Worm (Caenorhabditis elegans) whole organism, L3 larva: Measurements from ENCODE around the gene osm-8.

ENCODE experiments used
- R02D3.7 ChIP-seq: fragments of 150-350 bp; optimal IDR thresholded peaks from 2 replicates; lab custom pipeline; 2014; ENCODE audit warnings: missing biosample characterization, missing genetic modification characterization
- ZK546.5 ChIP-seq: sonication (generic microtip); optimal IDR thresholded peaks from 2 replicates; lab custom pipeline; 2017; ENCODE audit warnings: missing biosample characterization, missing genetic modification characterization
- aly-2 ChIP-seq: fragments of 150-350 bp; optimal IDR thresholded peaks from 2 replicates; lab custom pipeline; 2014; ENCODE audit warnings: missing biosample characterization, missing genetic modification characterization
- ama-1 ChIP-seq: fragments of 150-350 bp; optimal IDR thresholded peaks from 2 replicates; lab custom pipeline; 2018
- ceh-16 ChIP-seq: sonication (generic microtip); optimal IDR thresholded peaks from 2 replicates; lab custom pipeline; 2017; ENCODE audit warnings: missing biosample characterization, missing genetic modification characterization
- ceh-28 ChIP-seq: fragments of 150-350 bp; optimal IDR thresholded peaks from 2 replicates; lab custom pipeline; 2014; ENCODE audit warnings: missing biosample characterization, missing genetic modification reagents, missing genetic modification characterization
- ceh-82 ChIP-seq: fragments of 150-350 bp; optimal IDR thresholded peaks from 2 replicates; lab custom pipeline; 2014; ENCODE audit warnings: missing biosample characterization, missing genetic modification characterization
- ceh-9 ChIP-seq: sonication (generic microtip); optimal IDR thresholded peaks from 2 replicates; lab custom pipeline; 2018; ENCODE audit warnings: missing biosample characterization, missing genetic modification characterization
- daf-12 ChIP-seq: fragments of 150-350 bp; optimal IDR thresholded peaks from 2 replicates; lab custom pipeline; 2014; ENCODE audit warnings: missing biosample characterization, missing genetic modification reagents, missing genetic modification characterization
- egl-27 ChIP-seq: sonication (generic microtip); optimal IDR thresholded peaks from 4 replicates; lab custom pipeline; 2017; ENCODE audit warnings: missing biosample characterization, missing genetic modification reagents, missing genetic modification characterization
- egl-5 ChIP-seq: fragments of 150-350 bp; optimal IDR thresholded peaks from 2 replicates; lab custom pipeline; 2017; ENCODE audit warnings: missing biosample characterization, missing genetic modification reagents, missing genetic modification characterization, inconsistent platforms
- elt-1 ChIP-seq: fragments of 150-350 bp; optimal IDR thresholded peaks from 2 replicates; lab custom pipeline; 2014; ENCODE audit warnings: missing biosample characterization, missing genetic modification characterization
- elt-2 ChIP-seq: sonication (generic microtip); optimal IDR thresholded peaks from 2 replicates; lab custom pipeline; 2016; ENCODE audit warnings: missing genetic modification reagents, mild to moderate bottlenecking, missing genetic modification characterization, missing compliant biosample characterization
- elt-3 ChIP-seq, 3 experiments: fragments of 150-350 bp in 1 of 3; sonication (generic microtip) in 2 of 3; optimal IDR thresholded peaks; 2 replicates in 2 of 3; 4 replicates in 1 of 3; lab custom pipeline; 2014 to 2017; ENCODE audit warnings: missing biosample characterization in 3 of 3, missing genetic modification characterization in 3 of 3
- eor-1 ChIP-seq, 2 experiments: fragments of 150-350 bp; optimal IDR thresholded peaks; 2 replicates each; lab custom pipeline; 2014 to 2018; ENCODE audit warnings: missing biosample characterization in 2 of 2, missing genetic modification characterization in 2 of 2
- fkh-2 ChIP-seq: fragments of 150-350 bp; optimal IDR thresholded peaks from 2 replicates; lab custom pipeline; 2014; ENCODE audit warnings: missing biosample characterization, missing genetic modification reagents, missing genetic modification characterization
- fos-1 ChIP-seq: fragments of 150-350 bp; optimal IDR thresholded peaks from 2 replicates; lab custom pipeline; 2014; ENCODE audit warnings: missing biosample characterization, missing genetic modification characterization
- hmg-11 ChIP-seq: sonication (generic microtip); optimal IDR thresholded peaks from 2 replicates; lab custom pipeline; 2016; ENCODE audit warnings: missing genetic modification characterization, missing compliant biosample characterization
- jun-1 ChIP-seq: fragments of 150-350 bp; optimal IDR thresholded peaks from 2 replicates; lab custom pipeline; 2014; ENCODE audit warnings: missing biosample characterization, missing genetic modification reagents, missing genetic modification characterization
- lin-15B ChIP-seq: fragments of 150-350 bp; optimal IDR thresholded peaks from 2 replicates; lab custom pipeline; 2014; ENCODE audit warnings: missing biosample characterization, missing genetic modification characterization
- lin-39 ChIP-seq: fragments of 150-350 bp; optimal IDR thresholded peaks from 2 replicates; lab custom pipeline; 2018; ENCODE audit warnings: missing biosample characterization, missing genetic modification reagents, missing genetic modification characterization
- lsy-12 ChIP-seq: sonication (generic microtip); optimal IDR thresholded peaks from 2 replicates; lab custom pipeline; 2016; ENCODE audit warnings: mild to moderate bottlenecking, missing genetic modification characterization, missing compliant biosample characterization
- mdl-1 ChIP-seq: fragments of 150-350 bp; optimal IDR thresholded peaks from 2 replicates; lab custom pipeline; 2014; ENCODE audit warnings: missing biosample characterization, missing genetic modification characterization
- mml-1 ChIP-seq: fragments of 150-350 bp; sonication (generic microtip); optimal IDR thresholded peaks from 3 replicates; lab custom pipeline; 2014; ENCODE audit warnings: missing biosample characterization, missing genetic modification characterization
- nhr-11 ChIP-seq: fragments of 150-350 bp; optimal IDR thresholded peaks from 2 replicates; lab custom pipeline; 2014; ENCODE audit warnings: missing biosample characterization, missing genetic modification characterization
- nhr-12 ChIP-seq: fragments of 150-350 bp; optimal IDR thresholded peaks from 2 replicates; lab custom pipeline; 2014; ENCODE audit warnings: missing biosample characterization, missing genetic modification characterization
- nhr-23 ChIP-seq: fragments of 150-350 bp; optimal IDR thresholded peaks from 2 replicates; lab custom pipeline; 2014; ENCODE audit warnings: missing biosample characterization, missing genetic modification reagents, missing genetic modification characterization
- nhr-237 ChIP-seq: fragments of 150-350 bp; optimal IDR thresholded peaks from 2 replicates; lab custom pipeline; 2014; ENCODE audit warnings: missing biosample characterization, missing genetic modification characterization
- nhr-25 ChIP-seq: sonication (generic microtip); optimal IDR thresholded peaks from 2 replicates; lab custom pipeline; 2017; ENCODE audit warnings: missing biosample characterization, missing genetic modification characterization
- nhr-28 ChIP-seq: fragments of 150-350 bp; optimal IDR thresholded peaks from 2 replicates; lab custom pipeline; 2014; ENCODE audit warnings: missing biosample characterization, missing genetic modification characterization
- nhr-43 ChIP-seq: sonication (generic microtip); optimal IDR thresholded peaks from 2 replicates; lab custom pipeline; 2016; ENCODE audit warnings: mild to moderate bottlenecking, missing genetic modification characterization, missing compliant biosample characterization; ENCODE audit not compliant: poor library complexity, severe bottlenecking
- nhr-67 ChIP-seq: fragments of 150-350 bp; optimal IDR thresholded peaks from 2 replicates; lab custom pipeline; 2014; ENCODE audit warnings: missing biosample characterization, missing genetic modification characterization
- nhr-76 ChIP-seq: fragments of 150-350 bp; sonication (generic microtip); optimal IDR thresholded peaks from 5 replicates; lab custom pipeline; 2014; ENCODE audit warnings: missing biosample characterization, missing genetic modification characterization
- nhr-77 ChIP-seq: fragments of 150-350 bp; optimal IDR thresholded peaks from 2 replicates; lab custom pipeline; 2014; ENCODE audit warnings: missing biosample characterization, missing genetic modification characterization
- pha-4 ChIP-seq: fragments of 150-350 bp; optimal IDR thresholded peaks from 2 replicates; lab custom pipeline; 2014; ENCODE audit warnings: missing biosample characterization, missing genetic modification reagents, missing genetic modification characterization
- pqm-1 ChIP-seq: fragments of 150-350 bp; optimal IDR thresholded peaks from 2 replicates; lab custom pipeline; 2017; ENCODE audit warnings: missing biosample characterization, missing genetic modification characterization, inconsistent platforms
- sea-2 ChIP-seq: fragments of 150-350 bp; sonication (generic microtip); optimal IDR thresholded peaks from 4 replicates; lab custom pipeline; 2014; ENCODE audit warnings: missing biosample characterization, missing genetic modification reagents, missing genetic modification characterization
- skn-1 ChIP-seq: fragments of 150-350 bp; optimal IDR thresholded peaks from 2 replicates; lab custom pipeline; 2014; ENCODE audit warnings: missing biosample characterization, missing genetic modification characterization
- snpc-4 ChIP-seq: fragments of 150-350 bp; optimal IDR thresholded peaks from 2 replicates; lab custom pipeline; 2014; ENCODE audit warnings: missing biosample characterization, missing genetic modification characterization
- unc-39 ChIP-seq: sonication (generic microtip); optimal IDR thresholded peaks from 4 replicates; lab custom pipeline; 2017; ENCODE audit warnings: missing biosample characterization, missing genetic modification characterization
- unc-62 ChIP-seq: fragments of 150-350 bp; sonication (generic microtip); optimal IDR thresholded peaks from 4 replicates; lab custom pipeline; 2014; ENCODE audit warnings: missing biosample characterization, missing genetic modification reagents, missing genetic modification characterization
- zag-1 ChIP-seq: fragments of 150-350 bp; optimal IDR thresholded peaks from 2 replicates; lab custom pipeline; 2014; ENCODE audit warnings: missing biosample characterization, missing genetic modification characterization
- ztf-11 ChIP-seq: fragments of 150-350 bp; optimal IDR thresholded peaks from 2 replicates; lab custom pipeline; 2014; ENCODE audit warnings: missing biosample characterization, missing genetic modification characterization
- ztf-4 ChIP-seq: fragments of 150-350 bp; optimal IDR thresholded peaks from 2 replicates; lab custom pipeline; 2014; ENCODE audit warnings: missing biosample characterization, missing genetic modification characterization

The osm-8 gene

ce11 chrII:7605306-7605705 lies at the start of gene osm-8:
Gene osm-8 (minus strand): TSS chrII:7605406.
- TF ChIP-seq unc-62 (GFP tag; lab: Kevin White, UChicago) (no peak), ceh-9 (no peak), nhr-77 (tag; lab: Kevin White, UChicago) (no peak), ztf-11 (tag; lab: Kevin White, UChicago) (no peak), sea-2 (GFP tag; lab: Kevin White, UChicago) (no peak), nhr-76 (tag; lab: Kevin White, UChicago) (no peak), mml-1 (tag; lab: Kevin White, UChicago) (no peak), nhr-11 (tag; lab: Kevin White, UChicago) (no peak), pqm-1 (tag; lab: Kevin White, UChicago) (no peak), fkh-2 (tag; lab: Kevin White, UChicago) (no peak), pha-4 (tag; lab: Kevin White, UChicago) (no peak), aly-2 (tag; lab: Kevin White, UChicago) (no peak), egl-5 (no peak), ceh-16 (tag; lab: Kevin White, UChicago) (no peak), nhr-67 (tag; lab: Kevin White, UChicago) (no peak), ZK546.5 (no peak), nhr-237 (tag; lab: Kevin White, UChicago) (no peak), daf-12 (tag; lab: Kevin White, UChicago) (no peak), unc-39 (tag; lab: Kevin White, UChicago) (no peak), lin-15B (tag; lab: Kevin White, UChicago) (no peak)

- TF ChIP-seq egl-5: peak; percentile 66
- no peak for TF ChIP-seq ztf-11 (tag; lab: Kevin White, UChicago)
- TF ChIP-seq unc-39 (tag; lab: Kevin White, UChicago): no peak
- no peak for TF ChIP-seq nhr-11 (tag; lab: Kevin White, UChicago)
- no peak for TF ChIP-seq ZK546.5
- TF ChIP-seq lin-39 (tag; lab: Kevin White, UChicago): no peak
Observed at ce11 chrII:7651171-7651570, 46.0 kb upstream of the osm-8 start, which contains the start of gene pde-4. Gene pde-4 (minus strand): TSS chrII:7651246.

- TF ChIP-seq ama-1: peak; percentile 36
- TF ChIP-seq ceh-16 (tag; lab: Kevin White, UChicago): no peak
- TF ChIP-seq daf-12 (tag; lab: Kevin White, UChicago): no peak
- TF ChIP-seq ztf-4 (tag; lab: Kevin White, UChicago): no peak
Observed at ce11 chrII:7643214-7643613, 38.0 kb upstream of the osm-8 start.

- TF ChIP-seq elt-2 (tag; lab: Kevin White, UChicago) (no peak), R02D3.7 (no peak), nhr-11 (tag; lab: Kevin White, UChicago) (peak; percentile 60), aly-2 (tag; lab: Kevin White, UChicago) (no peak), jun-1 (tag; lab: Kevin White, UChicago) (no peak), nhr-77 (tag; lab: Kevin White, UChicago) (no peak), lsy-12 (tag; lab: Kevin White, UChicago) (no peak), nhr-67 (tag; lab: Kevin White, UChicago) (no peak), nhr-43 (tag; lab: Kevin White, UChicago) (no peak), nhr-25 (tag; lab: Kevin White, UChicago) (no peak), lin-15B (tag; lab: Kevin White, UChicago) (peak; percentile 8), ceh-82 (tag; lab: Kevin White, UChicago) (no peak), ceh-16 (tag; lab: Kevin White, UChicago) (no peak), hmg-11 (peak; percentile 82), nhr-23 (tag; lab: Kevin White, UChicago) (no peak), fos-1 (tag; lab: Kevin White, UChicago) (no peak), skn-1 (tag; lab: Kevin White, UChicago) (peak; percentile 35), ZK546.5 (no peak), nhr-12 (tag; lab: Kevin White, UChicago) (no peak), lin-39 (tag; lab: Kevin White, UChicago) (peak; percentile 91), zag-1 (tag; lab: Kevin White, UChicago) (no peak), sea-2 (GFP tag; lab: Kevin White, UChicago) (no peak), fkh-2 (tag; lab: Kevin White, UChicago) (no peak), nhr-237 (tag; lab: Kevin White, UChicago) (no peak), daf-12 (tag; lab: Kevin White, UChicago) (no peak), ama-1 (no peak), eor-1 (tag; optimal IDR thresholded peaks at IDR 0.05; lab: Kevin White, UChicago) (no peak), ztf-11 (tag; lab: Kevin White, UChicago) (no peak), mdl-1 (tag; lab: Kevin White, UChicago) (peak; percentile 62), nhr-76 (tag; lab: Kevin White, UChicago) (no peak), pha-4 (tag; lab: Kevin White, UChicago) (no peak), pqm-1 (tag; lab: Kevin White, UChicago) (no peak), egl-5 (peak; percentile 67), snpc-4 (tag; lab: Kevin White, UChicago) (peak; percentile 38), ceh-28 (tag; lab: Kevin White, UChicago) (peak; percentile 11), elt-3 (tag; optimal IDR thresholded peaks at IDR 0.05; lab: Kevin White, UChicago) (no peak), ceh-9 (no peak), nhr-28 (no peak), elt-1 (tag; lab: Kevin White, UChicago) (no peak), egl-27 (tag; lab: Kevin White, UChicago) (no peak)
Observed at ce11 chrII:7642016-7642653, 36.9 kb upstream of the osm-8 start.
